Worm (Caenorhabditis elegans) whole organism, L4/young adult: ENCODE data around the gene C37C3.9.

Experiments used
- W03F9.2 ChIP-seq: fragments of 150-350 bp; optimal IDR thresholded peaks from 2 replicates; lab custom pipeline; 2014; ENCODE audit warnings: missing biosample characterization, missing genetic modification characterization
- dao-5 ChIP-seq: sonication (generic microtip); optimal IDR thresholded peaks from 2 replicates; lab custom pipeline; 2016; ENCODE audit warnings: missing genotype, missing genetic modification characterization, moderate library complexity, missing compliant biosample characterization
- him-1 ChIP-seq: sonication (generic microtip); optimal IDR thresholded peaks from 2 replicates; lab custom pipeline; 2016; ENCODE audit warnings: missing genotype, missing genetic modification reagents, missing genetic modification characterization, missing compliant biosample characterization

- TF ChIP-seq W03F9.2 (tag; lab: Kevin White, UChicago), result no peak
- TF ChIP-seq him-1 (tag; lab: Kevin White, UChicago), result no peak
- TF ChIP-seq dao-5 (tag; lab: Kevin White, UChicago), result no peak
Observed at ce11 chrV:7847687-7848086, 6.8 kb downstream of the C37C3.9 start.
